Worm (Caenorhabditis elegans) whole organism, mixed stage, embryonic: ENCODE measurements around the gene F20D6.10.

Source experiments
- M03D4.4 ChIP-seq: sonication (generic microtip); optimal IDR thresholded peaks from 2 replicates; lab custom pipeline; 2017; ENCODE audit warnings: mild to moderate bottlenecking, missing genetic modification characterization, missing compliant biosample characterization
- nhr-12 ChIP-seq: fragments of 150-350 bp; optimal IDR thresholded peaks from 2 replicates; lab custom pipeline; 2014; ENCODE audit warnings: missing biosample characterization, missing genetic modification characterization
- nhr-28 ChIP-seq: fragments of 150-350 bp; optimal IDR thresholded peaks from 2 replicates; lab custom pipeline; 2014; ENCODE audit warnings: missing biosample characterization, missing genetic modification characterization
- unc-62 ChIP-seq: fragments of 150-350 bp; optimal IDR thresholded peaks from 2 replicates; lab custom pipeline; 2014; ENCODE audit warnings: missing biosample characterization, missing genetic modification reagents, missing genetic modification characterization
- ztf-11 ChIP-seq: fragments of 150-350 bp; optimal IDR thresholded peaks from 2 replicates; lab custom pipeline; 2014; ENCODE audit warnings: missing biosample characterization, missing genetic modification characterization

DNA sequence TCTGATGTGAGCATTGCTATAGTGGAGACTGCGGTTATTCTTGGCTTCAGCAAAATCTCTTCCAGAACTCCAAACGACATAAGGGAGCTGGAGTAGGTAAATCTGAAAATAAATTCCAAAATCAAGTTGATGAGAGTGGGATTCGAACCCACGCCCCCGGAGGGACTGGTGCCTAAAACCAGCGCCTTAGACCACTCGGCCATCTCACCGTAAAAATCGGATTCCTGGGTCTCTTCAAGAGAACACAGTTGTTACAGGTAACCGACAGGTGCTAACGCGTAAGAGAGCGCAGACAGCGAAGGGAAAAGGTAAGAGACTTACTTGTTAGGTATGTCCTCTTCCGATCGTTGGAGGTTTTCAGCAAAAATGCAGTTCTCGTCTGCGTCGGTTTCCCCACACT is 39.6 kb upstream of the F20D6.10 start:
- TF ChIP-seq unc-62 (GFP tag; lab: Kevin White, UChicago) (no peak), M03D4.4 (peak; percentile 57), nhr-28 (no peak), ztf-11 (tag; lab: Kevin White, UChicago) (no peak), nhr-12 (tag; lab: Kevin White, UChicago) (no peak)
